Fruit fly (Drosophila melanogaster) whole organism, embryonic: ENCODE data around the gene CG34296.
A peak's percentile ranks its signal among the peaks of the same experiment; 100 is the strongest.

Experiments used
- Atf-2 ChIP-seq: fragments of 200-800 bp; sonication (Bioruptor generic); optimal IDR thresholded peaks from 2 replicates; lab custom pipeline; 2016; ENCODE audit warnings: missing biosample characterization, missing genetic modification characterization
- B-H2 ChIP-seq: fragments of 200-800 bp; sonication (Bioruptor generic); optimal IDR thresholded peaks from 2 replicates; lab custom pipeline; 2018; ENCODE audit warnings: missing biosample characterization, mild to moderate bottlenecking, missing genetic modification characterization
- CG10959 ChIP-seq: fragments of 200-800 bp; sonication (Bioruptor generic); IDR thresholded peaks from 2 replicates; pipeline ENCODE4 v1.3.6; 2022; ENCODE audit warnings: missing biosample characterization, missing genetic modification characterization
- CG10979 ChIP-seq: fragments of 200-800 bp; sonication (Bioruptor generic); optimal IDR thresholded peaks from 2 replicates; lab custom pipeline; 2018; ENCODE audit warnings: missing biosample characterization, mild to moderate bottlenecking, missing genetic modification characterization, moderate library complexity
- CG11398 ChIP-seq: fragments of 200-800 bp; sonication (Bioruptor generic); optimal IDR thresholded peaks from 2 replicates; lab custom pipeline; 2016; ENCODE audit warnings: missing biosample characterization, missing genetic modification characterization
- CG12236 ChIP-seq: fragments of 200-800 bp; sonication (Bioruptor generic); optimal IDR thresholded peaks from 2 replicates; lab custom pipeline; 2016; ENCODE audit warnings: missing biosample characterization, missing genetic modification characterization
- CG12769 ChIP-seq: fragments of 200-800 bp; sonication (Bioruptor generic); optimal IDR thresholded peaks from 2 replicates; lab custom pipeline; 2019; ENCODE audit warnings: missing biosample characterization, mild to moderate bottlenecking, missing genetic modification characterization, moderate library complexity
- CG17912 ChIP-seq: fragments of 200-800 bp; sonication (Bioruptor generic); optimal IDR thresholded peaks from 2 replicates; lab custom pipeline; 2018; ENCODE audit warnings: missing biosample characterization, mild to moderate bottlenecking, missing genetic modification characterization
- CG18476 ChIP-seq: fragments of 200-800 bp; sonication (Bioruptor generic); optimal IDR thresholded peaks from 2 replicates; lab custom pipeline; 2016; ENCODE audit warnings: missing biosample characterization, mild to moderate bottlenecking, missing genetic modification characterization
- CG18619 ChIP-seq: fragments of 200-800 bp; sonication (Bioruptor generic); optimal IDR thresholded peaks from 3 replicates; lab custom pipeline; 2017; ENCODE audit warnings: missing biosample characterization, mild to moderate bottlenecking, missing genetic modification characterization
- CG2120 ChIP-seq: fragments of 200-800 bp; sonication (Bioruptor generic); optimal IDR thresholded peaks from 3 replicates; lab custom pipeline; 2016; ENCODE audit warnings: missing biosample characterization, missing genetic modification characterization
- CG2875 ChIP-seq: fragments of 200-800 bp; sonication (Bioruptor generic); optimal IDR thresholded peaks from 2 replicates; lab custom pipeline; 2017; ENCODE audit warnings: missing biosample characterization, mild to moderate bottlenecking, missing genetic modification characterization, missing genetic modification reagents
- CG30431 ChIP-seq: fragments of 200-800 bp; sonication (Bioruptor generic); optimal IDR thresholded peaks from 2 replicates; lab custom pipeline; 2017; ENCODE audit warnings: missing biosample characterization, missing genetic modification characterization
- CG33557 ChIP-seq: fragments of 200-800 bp; sonication (Bioruptor generic); optimal IDR thresholded peaks from 2 replicates; lab custom pipeline; 2019; ENCODE audit warnings: missing biosample characterization, mild to moderate bottlenecking, missing genetic modification characterization, moderate library complexity
- CG3995 ChIP-seq: fragments of 200-800 bp; sonication (Bioruptor generic); optimal IDR thresholded peaks from 3 replicates; lab custom pipeline; 2016; ENCODE audit warnings: missing biosample characterization, missing genetic modification characterization
- CG5180 ChIP-seq: fragments of 200-800 bp; sonication (Bioruptor generic); optimal IDR thresholded peaks from 3 replicates; lab custom pipeline; 2017; ENCODE audit warnings: missing biosample characterization, missing genetic modification characterization, mild to moderate bottlenecking, moderate library complexity, missing genetic modification reagents
- CG5245 ChIP-seq: fragments of 200-800 bp; sonication (Bioruptor generic); optimal IDR thresholded peaks from 3 replicates; lab custom pipeline; 2016; ENCODE audit warnings: missing biosample characterization, missing genetic modification characterization
- CG7556 ChIP-seq: fragments of 200-800 bp; sonication (Bioruptor generic); optimal IDR thresholded peaks from 2 replicates; lab custom pipeline; 2017; ENCODE audit warnings: missing biosample characterization, mild to moderate bottlenecking, missing genetic modification characterization
- CG9727 ChIP-seq: fragments of 200-800 bp; sonication (Bioruptor generic); optimal IDR thresholded peaks from 3 replicates; lab custom pipeline; 2017; ENCODE audit warnings: missing biosample characterization, mild to moderate bottlenecking, missing genetic modification characterization
- CrebB ChIP-seq: fragments of 200-800 bp; sonication (Bioruptor generic); optimal IDR thresholded peaks from 3 replicates; lab custom pipeline; 2018; ENCODE audit warnings: missing biosample characterization, mild to moderate bottlenecking, missing genetic modification characterization
- Dad ChIP-seq: fragments of 200-800 bp; sonication (Bioruptor generic); optimal IDR thresholded peaks from 3 replicates; lab custom pipeline; 2016; ENCODE audit warnings: missing biosample characterization, missing genetic modification characterization
- Dfd ChIP-seq, 2 experiments: fragments of >200 bp; optimal IDR thresholded peaks; 2 replicates each; lab custom pipeline; 2017; ENCODE audit warnings: missing biosample characterization in 2 of 2, missing genetic modification characterization in 2 of 2
- E2f1 ChIP-seq: fragments of 200-800 bp; sonication (Bioruptor generic); IDR thresholded peaks from 2 replicates; pipeline ENCODE4 v1.3.6; 2022; ENCODE audit warnings: missing biosample characterization, missing genetic modification characterization
- E2f2 ChIP-seq: fragments of 200-800 bp; sonication (Bioruptor generic); IDR thresholded peaks from 2 replicates; pipeline ENCODE4 v1.3.6; 2022; ENCODE audit warnings: missing biosample characterization, missing genetic modification characterization
- ERR ChIP-seq: fragments of 200-800 bp; sonication (Bioruptor generic); optimal IDR thresholded peaks from 2 replicates; lab custom pipeline; 2016; ENCODE audit warnings: missing biosample characterization, missing genetic modification characterization
- HLH3B ChIP-seq: fragments of 200-800 bp; sonication (Bioruptor generic); IDR thresholded peaks from 2 replicates; pipeline ENCODE4 v1.3.6; 2022; ENCODE audit warnings: missing biosample characterization, missing genetic modification characterization
- Jarid2 ChIP-seq: fragments of 200-800 bp; sonication (Bioruptor generic); optimal IDR thresholded peaks from 3 replicates; lab custom pipeline; 2017; ENCODE audit warnings: mild to moderate bottlenecking, missing biosample characterization, missing genetic modification reagents, missing genetic modification characterization
- MBD-R2 ChIP-seq: fragments of 200-800 bp; sonication (Bioruptor generic); IDR thresholded peaks from 2 replicates; pipeline ENCODE4 v1.3.6; 2022; ENCODE audit warnings: missing biosample characterization, missing genetic modification characterization
- NK7.1 ChIP-seq: fragments of 200-800 bp; sonication (Bioruptor generic); optimal IDR thresholded peaks from 3 replicates; lab custom pipeline; 2016; ENCODE audit warnings: missing biosample characterization, missing genetic modification characterization
- Side ChIP-seq: fragments of 200-800 bp; sonication (Bioruptor generic); optimal IDR thresholded peaks from 2 replicates; lab custom pipeline; 2016; ENCODE audit warnings: missing biosample characterization, missing genetic modification characterization
- Sry-δ ChIP-seq: fragments of 200-800 bp; sonication (Bioruptor generic); optimal IDR thresholded peaks from 2 replicates; lab custom pipeline; 2016; ENCODE audit warnings: missing biosample characterization, missing genetic modification characterization
- Ssrp ChIP-seq: fragments of 200-800 bp; sonication (Bioruptor generic); optimal IDR thresholded peaks from 2 replicates; lab custom pipeline; 2018; ENCODE audit warnings: missing biosample characterization, mild to moderate bottlenecking, missing genetic modification characterization, moderate library complexity
- ab ChIP-seq: fragments of 200-800 bp; sonication (Bioruptor generic); optimal IDR thresholded peaks from 2 replicates; lab custom pipeline; 2016; ENCODE audit warnings: missing biosample characterization, missing genetic modification characterization
- caup ChIP-seq: fragments of 200-800 bp; sonication (Bioruptor generic); optimal IDR thresholded peaks from 3 replicates; lab custom pipeline; 2017; ENCODE audit warnings: missing biosample characterization, mild to moderate bottlenecking, missing genetic modification characterization, moderate library complexity; ENCODE audit not compliant: severe bottlenecking
- chm ChIP-seq: fragments of 200-800 bp; sonication (Bioruptor generic); IDR thresholded peaks from 2 replicates; pipeline ENCODE4 v1.3.6; 2022; ENCODE audit warnings: missing biosample characterization, missing genetic modification characterization
- crc ChIP-seq: fragments of 200-800 bp; sonication (Bioruptor generic); optimal IDR thresholded peaks from 2 replicates; lab custom pipeline; 2016; ENCODE audit warnings: missing biosample characterization, missing genetic modification characterization
- crp ChIP-seq, 2 experiments: fragments of 200-800 bp; sonication (Bioruptor generic); optimal IDR thresholded peaks; 2 replicates in 1 of 2; 3 replicates in 1 of 2; lab custom pipeline; 2017; ENCODE audit warnings: missing biosample characterization in 2 of 2, missing genetic modification characterization in 2 of 2, mild to moderate bottlenecking in 1 of 2, moderate library complexity in 1 of 2
- disco-r ChIP-seq: fragments of 200-800 bp; sonication (Bioruptor generic); optimal IDR thresholded peaks from 2 replicates; lab custom pipeline; 2016; ENCODE audit warnings: missing biosample characterization, missing genetic modification characterization
- pan ChIP-seq, 4 experiments: fragments of >200 bp in 3 of 4; fragments of 200-800 bp in 1 of 4; sonication (Bioruptor generic) in 1 of 4; optimal IDR thresholded peaks in 3 of 4; IDR thresholded peaks in 1 of 4; 2 replicates each; pipeline versions ENCODE4 v1.3.6 to Lab custom; 2017 to 2022; ENCODE audit warnings: missing biosample characterization in 2 of 4, missing genetic modification characterization in 2 of 4, mixed read lengths in 1 of 4
- peb ChIP-seq: fragments of 200-800 bp; sonication (Bioruptor generic); IDR thresholded peaks from 2 replicates; pipeline ENCODE4 v1.3.6; 2022; ENCODE audit warnings: missing biosample characterization, missing genetic modification characterization
- pzg ChIP-seq: fragments of 200-800 bp; sonication (Bioruptor generic); optimal IDR thresholded peaks from 3 replicates; lab custom pipeline; 2018; ENCODE audit warnings: missing biosample characterization, mild to moderate bottlenecking, missing genetic modification characterization, moderate library complexity
- ranshi ChIP-seq: fragments of 200-800 bp; sonication (Bioruptor generic); IDR thresholded peaks from 2 replicates; pipeline ENCODE4 v1.3.6; 2022; ENCODE audit warnings: missing biosample characterization, missing genetic modification characterization
- row ChIP-seq: fragments of 200-800 bp; sonication (Bioruptor generic); IDR thresholded peaks from 3 replicates; pipeline ENCODE4 v1.3.6; 2022; ENCODE audit warnings: missing biosample characterization, missing genetic modification characterization
- schlank ChIP-seq: fragments of 200-800 bp; sonication (Bioruptor generic); optimal IDR thresholded peaks from 2 replicates; lab custom pipeline; 2018; ENCODE audit warnings: missing biosample characterization, mild to moderate bottlenecking, missing genetic modification characterization
- scrt ChIP-seq: fragments of 200-800 bp; sonication (Bioruptor generic); optimal IDR thresholded peaks from 2 replicates; lab custom pipeline; 2018; ENCODE audit warnings: missing biosample characterization, mild to moderate bottlenecking, missing genetic modification characterization, moderate library complexity
- slou ChIP-seq: fragments of 200-800 bp; sonication (Bioruptor generic); optimal IDR thresholded peaks from 3 replicates; lab custom pipeline; 2016; ENCODE audit warnings: missing biosample characterization, missing genetic modification characterization
- tio ChIP-seq: fragments of 200-800 bp; sonication (Bioruptor generic); optimal IDR thresholded peaks from 2 replicates; lab custom pipeline; 2017; ENCODE audit warnings: missing biosample characterization, missing genetic modification characterization, inconsistent platforms
- toy ChIP-seq: fragments of 200-800 bp; sonication (Bioruptor generic); IDR thresholded peaks from 2 replicates; pipeline ENCODE4 v1.3.6; 2022; ENCODE audit warnings: missing biosample characterization, missing genetic modification characterization
- unpg ChIP-seq: fragments of 200-800 bp; sonication (Bioruptor generic); optimal IDR thresholded peaks from 3 replicates; lab custom pipeline; 2018; ENCODE audit warnings: missing biosample characterization, mild to moderate bottlenecking, missing genetic modification characterization, moderate library complexity
- vnd ChIP-seq: fragments of 200-800 bp; sonication (Bioruptor generic); IDR thresholded peaks from 3 replicates; pipeline ENCODE4 v1.3.6; 2022; ENCODE audit warnings: missing biosample characterization, missing genetic modification characterization; ENCODE audit not compliant: partially characterized antibody
- yki ChIP-seq: fragments of >200 bp; optimal IDR thresholded peaks from 3 replicates; lab custom pipeline; 2018

Gene CG34296

dm6 chr3R:29699220-29699619 is 23.1 kb upstream of the CG34296 start (continued):
- TF ChIP-seq Side (peak; percentile 11), CG5245 (GFP tag; lab: Kevin White, UChicago) (no peak), caup (no peak), CG30431 (GFP tag; lab: Kevin White, UChicago) (no peak), peb (GFP tag; lab: Robert Waterston, UW) (peak; percentile 51), disco-r (GFP tag; lab: Kevin White, UChicago) (no peak), chm (0 out of 2 replicates have a peak, but pooled peaks have one; percentile 29), Sry-δ (GFP tag; lab: Kevin White, UChicago) (no peak), CG11398 (GFP tag; lab: Kevin White, UChicago) (no peak), tio (GFP tag; lab: Kevin White, UChicago) (no peak), crc (GFP tag; lab: Kevin White, UChicago) (no peak), CG12769 (tag; lab: Kevin White, UChicago) (no peak), pan (optimal IDR thresholded peaks at IDR 0.05; lab: Kevin White, UChicago) (no peak), pan (GFP tag; optimal IDR thresholded peaks at IDR 0.05 in 1 of 2, IDR thresholded peaks at IDR 0.05 in 1 of 2) (peak in 1 of 2 experiments; percentile 73), Jarid2 (GFP tag; lab: Kevin White, UChicago) (no peak), Dfd (GFP tag; optimal IDR thresholded peaks at IDR 0.05; lab: Kevin White, UChicago) (no peak), CG10959 (GFP tag; lab: Robert Waterston, UW) (no peak), CG2875 (peak; percentile 28), CG9727 (GFP tag; lab: Kevin White, UChicago) (peak; percentile 25), E2f2 (GFP tag; lab: Robert Waterston, UW) (0 out of 2 replicates have a peak, but pooled peaks have one; percentile 8), CrebB (tag; lab: Kevin White, UChicago) (no peak), slou (GFP tag; lab: Kevin White, UChicago) (no peak), ERR (no peak), MBD-R2 (no peak), Ssrp (no peak), CG7556 (GFP tag; lab: Kevin White, UChicago) (peak; percentile 32), CG12236 (no peak), CG2120 (GFP tag; lab: Kevin White, UChicago) (no peak), NK7.1 (GFP tag; lab: Kevin White, UChicago) (no peak), CG18619 (GFP tag; lab: Kevin White, UChicago) (no peak), row (peak; percentile 43; the same call in 2 of the 3 replicates), vnd (GFP tag; lab: Robert Waterston, UW) (no peak), yki (lab: Kevin White, UChicago) (no peak), CG33557 (no peak), Atf-2 (GFP tag; lab: Kevin White, UChicago) (no peak), ranshi (GFP tag; lab: Robert Waterston, UW) (peak; percentile 39; the same call in 1 of the 2 replicates), ab (no peak), CG17912 (GFP tag; lab: Kevin White, UChicago) (no peak), CG10979 (peak; percentile 24), CG5180 (no peak), scrt (GFP tag; lab: Kevin White, UChicago) (no peak), Dad (GFP tag; lab: Kevin White, UChicago) (no peak), CG18476 (no peak), B-H2 (GFP tag; lab: Kevin White, UChicago) (no peak), crp (GFP tag; optimal IDR thresholded peaks at IDR 0.05; lab: Kevin White, UChicago) (no peak), E2f1 (GFP tag; lab: Robert Waterston, UW) (peak; percentile 50), HLH3B (GFP tag; lab: Robert Waterston, UW) (no peak), pzg (no peak), unpg (GFP tag; lab: Kevin White, UChicago) (peak; percentile 67), toy (GFP tag; lab: Robert Waterston, UW) (no peak), CG3995 (no peak), schlank (no peak)
